Worm (Caenorhabditis elegans) whole organism, L3 larva: ENCODE data around the gene metl-5.

Experiments used
- R02D3.7 ChIP-seq: fragments of 150-350 bp; optimal IDR thresholded peaks from 2 replicates; lab custom pipeline; 2014; ENCODE audit warnings: missing biosample characterization, missing genetic modification characterization
- aly-2 ChIP-seq: fragments of 150-350 bp; optimal IDR thresholded peaks from 2 replicates; lab custom pipeline; 2014; ENCODE audit warnings: missing biosample characterization, missing genetic modification characterization
- ama-1 ChIP-seq: fragments of 150-350 bp; optimal IDR thresholded peaks from 2 replicates; lab custom pipeline; 2018
- ceh-82 ChIP-seq: fragments of 150-350 bp; optimal IDR thresholded peaks from 2 replicates; lab custom pipeline; 2014; ENCODE audit warnings: missing biosample characterization, missing genetic modification characterization
- egl-5 ChIP-seq: fragments of 150-350 bp; optimal IDR thresholded peaks from 2 replicates; lab custom pipeline; 2017; ENCODE audit warnings: missing biosample characterization, missing genetic modification reagents, missing genetic modification characterization, inconsistent platforms
- elt-3 ChIP-seq, 3 experiments: fragments of 150-350 bp in 1 of 3; sonication (generic microtip) in 2 of 3; optimal IDR thresholded peaks; 2 replicates in 2 of 3; 4 replicates in 1 of 3; lab custom pipeline; 2014 to 2017; ENCODE audit warnings: missing biosample characterization in 3 of 3, missing genetic modification characterization in 3 of 3
- eor-1 ChIP-seq, 2 experiments: fragments of 150-350 bp; optimal IDR thresholded peaks; 2 replicates each; lab custom pipeline; 2014 to 2018; ENCODE audit warnings: missing biosample characterization in 2 of 2, missing genetic modification characterization in 2 of 2
- fos-1 ChIP-seq: fragments of 150-350 bp; optimal IDR thresholded peaks from 2 replicates; lab custom pipeline; 2014; ENCODE audit warnings: missing biosample characterization, missing genetic modification characterization
- nhr-23 ChIP-seq: fragments of 150-350 bp; optimal IDR thresholded peaks from 2 replicates; lab custom pipeline; 2014; ENCODE audit warnings: missing biosample characterization, missing genetic modification reagents, missing genetic modification characterization
- pqm-1 ChIP-seq: fragments of 150-350 bp; optimal IDR thresholded peaks from 2 replicates; lab custom pipeline; 2017; ENCODE audit warnings: missing biosample characterization, missing genetic modification characterization, inconsistent platforms
- snpc-4 ChIP-seq: fragments of 150-350 bp; optimal IDR thresholded peaks from 2 replicates; lab custom pipeline; 2014; ENCODE audit warnings: missing biosample characterization, missing genetic modification characterization
- unc-62 ChIP-seq: fragments of 150-350 bp; sonication (generic microtip); optimal IDR thresholded peaks from 4 replicates; lab custom pipeline; 2014; ENCODE audit warnings: missing biosample characterization, missing genetic modification reagents, missing genetic modification characterization
- ztf-11 ChIP-seq: fragments of 150-350 bp; optimal IDR thresholded peaks from 2 replicates; lab custom pipeline; 2014; ENCODE audit warnings: missing biosample characterization, missing genetic modification characterization

DNA sequence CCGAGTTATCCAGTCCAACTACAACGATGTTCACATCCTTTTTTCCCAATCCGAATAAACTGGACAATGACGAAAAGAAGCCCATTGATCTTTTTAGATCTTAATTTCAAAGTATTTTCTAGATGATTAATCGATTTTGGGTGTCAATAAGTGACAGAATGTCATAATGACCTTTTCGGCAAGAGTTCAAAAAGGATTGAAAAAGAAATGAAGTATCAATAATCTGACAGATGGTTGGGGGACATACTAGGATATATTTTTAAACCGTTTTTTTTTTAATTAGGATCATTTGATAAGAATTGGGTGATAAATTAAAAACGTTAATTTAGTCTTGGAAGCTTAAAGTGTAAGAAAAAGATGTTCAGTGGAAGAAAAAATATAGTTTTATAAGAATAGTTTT lies 11.9 kb downstream of the metl-5 start, which contains the start of gene arl-6:
- TF ChIP-seq eor-1 (tag; optimal IDR thresholded peaks at IDR 0.05; lab: Kevin White, UChicago), result no peak
- no peak for TF ChIP-seq elt-3 (tag; optimal IDR thresholded peaks at IDR 0.05; lab: Kevin White, UChicago)
- no peak for TF ChIP-seq R02D3.7
- no peak for TF ChIP-seq unc-62 (GFP tag; lab: Kevin White, UChicago)
- TF ChIP-seq ama-1, result no peak
- no peak for TF ChIP-seq aly-2 (tag; lab: Kevin White, UChicago)
- TF ChIP-seq ztf-11 (tag; lab: Kevin White, UChicago), result no peak
- TF ChIP-seq egl-5 (tag; lab: Kevin White, UChicago), result no peak
- TF ChIP-seq snpc-4 (tag; lab: Kevin White, UChicago), result no peak
- no peak for TF ChIP-seq nhr-23
- no peak for TF ChIP-seq pqm-1
- no peak for TF ChIP-seq ceh-82
- no peak for TF ChIP-seq fos-1 (tag; lab: Kevin White, UChicago)
